Fruit fly (Drosophila melanogaster) whole organism, wandering third instar larva: ENCODE measurements around the gene Dyro.

Source experiments
- Abd-B ChIP-seq: fragments of >200 bp; optimal IDR thresholded peaks from 2 replicates; lab custom pipeline; 2017; ENCODE audit warnings: missing biosample characterization, missing genetic modification characterization
- CG9705 ChIP-seq: fragments of 200-800 bp; sonication (Bioruptor generic); optimal IDR thresholded peaks from 2 replicates; lab custom pipeline; 2018; ENCODE audit warnings: missing biosample characterization, mild to moderate bottlenecking, missing genetic modification characterization
- CrebA ChIP-seq: fragments of 200-800 bp; sonication (Bioruptor generic); optimal IDR thresholded peaks from 2 replicates; lab custom pipeline; 2016; ENCODE audit warnings: missing biosample characterization, mild to moderate bottlenecking, missing genetic modification characterization, borderline replicate concordance
- Dfd ChIP-seq: fragments of >200 bp; optimal IDR thresholded peaks from 2 replicates; lab custom pipeline; 2017; ENCODE audit warnings: missing biosample characterization, missing genetic modification characterization
- Dif ChIP-seq: fragments of 200-275, 200-300 bp; sonication (Bioruptor generic); optimal IDR thresholded peaks from 2 replicates; lab custom pipeline; 2018; ENCODE audit warnings: missing biosample characterization, missing genetic modification characterization; ENCODE audit not compliant: partially characterized antibody
- GATAd ChIP-seq: sonication (Bioruptor generic); optimal IDR thresholded peaks from 2 replicates; lab custom pipeline; 2016; ENCODE audit warnings: missing biosample characterization, missing genetic modification characterization
- Hnf4 ChIP-seq: fragments of 200-800 bp; sonication (Bioruptor generic); optimal IDR thresholded peaks from 2 replicates; lab custom pipeline; 2016; ENCODE audit warnings: missing biosample characterization, mild to moderate bottlenecking, missing genetic modification characterization
- Hr78 ChIP-seq: fragments of >200 bp; optimal IDR thresholded peaks from 2 replicates; lab custom pipeline; 2017; ENCODE audit warnings: missing biosample characterization, missing genetic modification characterization
- Hr83 ChIP-seq: fragments of 200-300 bp; sonication (Bioruptor generic); optimal IDR thresholded peaks from 2 replicates; lab custom pipeline; 2016; ENCODE audit warnings: missing biosample characterization, mild to moderate bottlenecking, missing genetic modification characterization, moderate library complexity; ENCODE audit not compliant: poor library complexity, severe bottlenecking
- Jra ChIP-seq: sonication (Bioruptor generic); optimal IDR thresholded peaks from 2 replicates; lab custom pipeline; 2016; ENCODE audit warnings: missing biosample characterization, missing genetic modification characterization
- Mio ChIP-seq: sonication (Bioruptor generic); optimal IDR thresholded peaks from 2 replicates; lab custom pipeline; 2016; ENCODE audit warnings: missing biosample characterization, missing genetic modification characterization
- Myc ChIP-seq: fragments of >200 bp; optimal IDR thresholded peaks from 2 replicates; lab custom pipeline; 2017
- N ChIP-seq: fragments of >200 bp; optimal IDR thresholded peaks from 2 replicates; lab custom pipeline; 2018; ENCODE audit warnings: missing biosample characterization, missing external identifiers, missing genetic modification characterization
- Rel ChIP-seq, 2 experiments: fragments of 200-800 bp; sonication (Bioruptor generic) in 1 of 2; optimal IDR thresholded peaks; 2 replicates in 1 of 2; 3 replicates in 1 of 2; lab custom pipeline; 2016 to 2019; ENCODE audit warnings: mild to moderate bottlenecking in 2 of 2, missing biosample characterization in 2 of 2, missing genetic modification characterization in 2 of 2, moderate library complexity in 1 of 2
- Sp1 ChIP-seq: fragments of 200-800 bp; sonication (Bioruptor generic); optimal IDR thresholded peaks from 3 replicates; lab custom pipeline; 2019; ENCODE audit warnings: missing biosample characterization, mild to moderate bottlenecking, missing genetic modification characterization, moderate library complexity
- Vsx2 ChIP-seq: fragments of 200-300, 225-300 bp; sonication (Bioruptor generic); optimal IDR thresholded peaks from 2 replicates; lab custom pipeline; 2018; ENCODE audit warnings: missing biosample characterization, missing genetic modification characterization; ENCODE audit not compliant: partially characterized antibody
- br ChIP-seq: fragments of 200-800 bp; sonication (Bioruptor generic); optimal IDR thresholded peaks from 2 replicates; lab custom pipeline; 2016; ENCODE audit warnings: missing biosample characterization, missing genetic modification characterization
- brk ChIP-seq: fragments of 200-800 bp; sonication (Bioruptor generic); optimal IDR thresholded peaks from 2 replicates; lab custom pipeline; 2016; ENCODE audit warnings: missing biosample characterization, mild to moderate bottlenecking, missing genetic modification characterization
- dl ChIP-seq, 2 experiments: fragments of 175-275, 200-275 bp in 1 of 2; fragments of 200-275 bp in 1 of 2; sonication (Bioruptor generic); optimal IDR thresholded peaks; lab custom pipeline; 2018; ENCODE audit warnings: mild to moderate bottlenecking in 2 of 2, missing biosample characterization in 2 of 2, missing genetic modification characterization in 2 of 2, moderate library complexity in 2 of 2; ENCODE audit not compliant: partially characterized antibody in 2 of 2, insufficient read depth in 1 of 2
- dmrt93B ChIP-seq: fragments of 200-800 bp; sonication (Bioruptor generic); optimal IDR thresholded peaks from 2 replicates; lab custom pipeline; 2018; ENCODE audit warnings: missing biosample characterization, mild to moderate bottlenecking, missing genetic modification characterization
- dsf ChIP-seq: sonication (Bioruptor generic); optimal IDR thresholded peaks from 2 replicates; lab custom pipeline; 2016; ENCODE audit warnings: missing biosample characterization, missing genetic modification characterization, borderline replicate concordance
- ey ChIP-seq: fragments of 200-800 bp; sonication (Bioruptor generic); optimal IDR thresholded peaks from 2 replicates; lab custom pipeline; 2016; ENCODE audit warnings: missing biosample characterization, missing genetic modification characterization
- fru ChIP-seq: fragments of 200-800 bp; sonication (Bioruptor generic); optimal IDR thresholded peaks from 3 replicates; lab custom pipeline; 2016; ENCODE audit warnings: missing biosample characterization, mild to moderate bottlenecking, missing genetic modification characterization
- h ChIP-seq: fragments of 200-800 bp; sonication (Bioruptor generic); optimal IDR thresholded peaks from 3 replicates; lab custom pipeline; 2016; ENCODE audit warnings: missing biosample characterization, mild to moderate bottlenecking, missing genetic modification characterization
- jim ChIP-seq: fragments of 175-275, 200-325 bp; sonication (Bioruptor generic); optimal IDR thresholded peaks from 2 replicates; lab custom pipeline; 2016; ENCODE audit warnings: missing biosample characterization, mild to moderate bottlenecking, missing genetic modification characterization
- lola ChIP-seq: fragments of >200 bp; optimal IDR thresholded peaks from 2 replicates; lab custom pipeline; 2017; ENCODE audit warnings: missing biosample characterization, missing genetic modification characterization
- psq ChIP-seq: fragments of 200-800 bp; sonication (Bioruptor generic); optimal IDR thresholded peaks from 3 replicates; lab custom pipeline; 2017; ENCODE audit warnings: missing biosample characterization, mild to moderate bottlenecking, missing genetic modification characterization, moderate library complexity
- sage ChIP-seq: fragments of 200-800 bp; sonication (Bioruptor generic); optimal IDR thresholded peaks from 2 replicates; lab custom pipeline; 2016; ENCODE audit warnings: missing biosample characterization, mild to moderate bottlenecking, missing genetic modification characterization
- sv ChIP-seq: fragments of 200-800 bp; sonication (Bioruptor generic); optimal IDR thresholded peaks from 3 replicates; lab custom pipeline; 2016; ENCODE audit warnings: missing biosample characterization, missing genetic modification characterization
- tai ChIP-seq: sonication (Bioruptor generic); optimal IDR thresholded peaks from 2 replicates; lab custom pipeline; 2016; ENCODE audit warnings: missing biosample characterization, missing genetic modification characterization
- usp ChIP-seq: fragments of >200 bp; optimal IDR thresholded peaks from 2 replicates; lab custom pipeline; 2017; ENCODE audit warnings: missing biosample characterization, missing genetic modification characterization

Gene Dyro

DNA sequence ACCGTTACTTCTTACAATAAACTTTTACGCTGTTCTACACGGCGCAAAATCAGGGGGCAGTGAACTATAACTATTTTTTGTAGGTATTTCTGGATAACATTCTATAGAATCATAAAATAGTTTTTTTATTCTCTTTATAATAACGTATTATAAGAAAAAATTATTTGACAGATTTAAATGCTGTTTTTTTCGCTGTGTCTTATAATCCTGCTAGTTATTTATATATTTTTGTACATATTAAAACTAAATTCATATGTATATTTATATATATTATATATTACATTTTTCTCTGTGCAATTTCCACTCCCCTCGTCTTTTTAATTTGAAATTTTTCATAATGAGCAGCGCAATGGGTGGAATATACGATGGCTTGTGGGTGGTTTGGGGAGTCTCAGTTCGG is 15.0 kb upstream of the Dyro start:
- TF ChIP-seq Vsx2 (GFP tag; lab: Kevin White, UChicago) = no peak
- TF ChIP-seq Dif (GFP tag; lab: Kevin White, UChicago) = no peak
- no peak for TF ChIP-seq h (GFP tag; lab: Kevin White, UChicago)
- TF ChIP-seq ey (GFP tag; lab: Kevin White, UChicago) = no peak
- no peak for TF ChIP-seq CG9705 (GFP tag; lab: Kevin White, UChicago)
- no peak for TF ChIP-seq Hr83
- TF ChIP-seq jim (GFP tag; lab: Kevin White, UChicago) = no peak
- no peak for TF ChIP-seq Hr78 (GFP tag; lab: Kevin White, UChicago)
- no peak for TF ChIP-seq Myc (lab: Kevin White, UChicago)

DNA sequence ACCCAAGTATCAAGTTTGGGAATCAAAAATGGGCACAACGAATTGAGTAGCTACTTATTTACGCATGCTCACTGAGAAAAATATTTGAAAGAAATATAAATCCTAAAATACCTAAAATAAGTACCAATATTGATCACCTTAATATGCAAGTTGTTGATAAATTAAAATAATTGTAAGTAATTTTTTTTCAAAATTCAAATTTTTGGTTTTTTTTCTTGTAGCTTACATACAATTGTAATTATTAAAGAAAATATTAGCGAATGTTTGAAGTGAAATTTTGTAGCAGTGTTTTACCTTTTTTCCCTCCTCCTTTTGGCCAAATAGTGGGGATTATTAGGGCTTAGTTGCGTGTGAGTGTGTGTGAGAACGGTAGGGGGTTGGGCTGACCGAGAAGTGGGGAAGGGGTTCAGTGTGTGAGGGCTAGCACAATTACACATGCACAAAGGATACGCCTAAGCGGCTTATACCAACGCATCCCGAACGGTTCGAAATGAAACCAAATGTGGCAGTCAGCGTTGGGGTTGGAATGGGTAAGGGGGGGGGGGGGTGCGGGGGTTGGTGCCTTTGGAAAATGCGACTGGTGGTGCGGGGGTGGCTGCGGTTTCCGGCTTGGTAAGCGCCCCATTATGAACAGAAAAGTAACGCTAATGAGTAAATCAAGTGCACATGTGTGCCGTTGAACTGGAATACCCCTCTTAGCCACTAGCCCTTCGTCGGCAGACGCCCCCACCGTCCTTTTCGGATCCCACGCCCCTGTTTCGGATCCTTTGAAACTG is 14.2 kb upstream of the Dyro start:
- peak; percentile 22 for TF ChIP-seq Dfd (GFP tag; lab: Kevin White, UChicago)
- TF ChIP-seq psq (GFP tag; lab: Kevin White, UChicago) = no peak

DNA sequence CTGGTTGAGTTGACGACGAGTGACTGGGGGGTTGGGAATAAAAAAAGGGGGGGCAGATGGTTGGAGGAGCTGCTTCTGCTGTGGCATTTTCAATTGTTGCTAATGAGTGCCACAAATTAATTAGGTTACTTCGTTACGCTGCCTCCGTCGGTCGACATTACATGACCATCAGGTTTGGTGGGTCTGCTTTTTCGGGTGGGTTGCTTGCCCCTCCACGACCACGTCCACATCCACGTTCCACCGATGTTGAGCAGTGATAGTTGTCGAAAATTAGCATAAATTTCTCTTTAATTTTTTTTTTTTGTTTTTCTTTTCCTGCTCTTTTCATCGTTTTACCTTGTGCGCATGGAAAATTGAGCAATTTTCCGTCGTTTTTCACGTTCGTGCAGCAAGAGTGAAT is 12.8 kb upstream of the Dyro start:
- TF ChIP-seq CrebA (GFP tag; lab: Kevin White, UChicago) = no peak
- no peak for TF ChIP-seq br (GFP tag; lab: Kevin White, UChicago)
- no peak for TF ChIP-seq Mio (GFP tag; lab: Kevin White, UChicago)
- TF ChIP-seq Rel (GFP tag; optimal IDR thresholded peaks at IDR 0.05; lab: Kevin White, UChicago) = no peak
- no peak for TF ChIP-seq Rel (tag; optimal IDR thresholded peaks at IDR 0.05; lab: Kevin White, UChicago)
- TF ChIP-seq brk (GFP tag; lab: Kevin White, UChicago) = no peak
- no peak for TF ChIP-seq dmrt93B (GFP tag; lab: Kevin White, UChicago)
- no peak for TF ChIP-seq N
- TF ChIP-seq Hr78 (GFP tag; lab: Kevin White, UChicago) = no peak
- no peak for TF ChIP-seq sage (GFP tag; lab: Kevin White, UChicago)
- no peak for TF ChIP-seq lola
- no peak for TF ChIP-seq Jra (GFP tag; lab: Kevin White, UChicago)
- TF ChIP-seq GATAd (GFP tag; lab: Kevin White, UChicago) = no peak
- TF ChIP-seq h (GFP tag; lab: Kevin White, UChicago) = no peak
- no peak for TF ChIP-seq usp (GFP tag; lab: Kevin White, UChicago)
- TF ChIP-seq sv = no peak
- no peak for TF ChIP-seq Hnf4
- TF ChIP-seq dsf (GFP tag; lab: Kevin White, UChicago) = no peak
- TF ChIP-seq CG9705 (GFP tag; lab: Kevin White, UChicago) = no peak
- TF ChIP-seq fru (GFP tag; lab: Kevin White, UChicago) = no peak
- no peak for TF ChIP-seq Abd-B (GFP tag; lab: Kevin White, UChicago)
- TF ChIP-seq, all 38 proteins: peak for 0

DNA sequence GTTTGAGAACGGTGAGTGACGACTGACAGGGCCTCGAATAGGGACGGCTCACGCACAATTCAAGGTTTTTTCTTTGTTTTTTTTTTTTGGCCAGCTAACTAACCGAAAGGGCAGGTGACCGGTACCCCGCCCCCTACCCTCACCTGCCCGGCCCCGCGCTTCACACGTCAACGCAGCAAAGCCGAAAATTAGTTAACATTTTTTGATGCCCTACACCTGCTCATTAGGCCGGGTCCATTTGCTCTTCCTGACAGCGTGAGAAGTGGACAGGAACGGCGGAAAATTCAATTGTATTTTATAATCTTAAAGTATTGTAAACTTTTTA is 11.3 kb upstream of the Dyro start:
- TF ChIP-seq CrebA (GFP tag; lab: Kevin White, UChicago) (no peak), N (no peak), psq (GFP tag; lab: Kevin White, UChicago) (no peak), brk (GFP tag; lab: Kevin White, UChicago) (no peak), dmrt93B (GFP tag; lab: Kevin White, UChicago) (no peak), Sp1 (GFP tag; lab: Kevin White, UChicago) (no peak), tai (GFP tag; lab: Kevin White, UChicago) (no peak), dl (GFP tag; optimal IDR thresholded peaks at IDR 0.05; lab: Kevin White, UChicago; ENCODE audit: insufficient read depth in 1 of 2, partially characterized antibody in 2 of 2) (no peak), Dif (GFP tag; lab: Kevin White, UChicago) (no peak), Mio (GFP tag; lab: Kevin White, UChicago) (no peak), sv (no peak), GATAd (GFP tag; lab: Kevin White, UChicago) (no peak), dsf (GFP tag; lab: Kevin White, UChicago) (no peak), Myc (lab: Kevin White, UChicago) (no peak)
